Fruit fly (Drosophila melanogaster) whole organism, embryonic: ENCODE measurements around the gene Use1.
A peak's percentile ranks its signal among the peaks of the same experiment; 100 is the strongest.

ENCODE experiments used
- CG11696 ChIP-seq: fragments of 200-800 bp; sonication (Bioruptor generic); IDR thresholded peaks from 2 replicates; pipeline ENCODE4 v1.3.6; 2022; ENCODE audit warnings: missing biosample characterization, missing genetic modification characterization
- CG12769 ChIP-seq: fragments of 200-800 bp; sonication (Bioruptor generic); optimal IDR thresholded peaks from 2 replicates; lab custom pipeline; 2019; ENCODE audit warnings: missing biosample characterization, mild to moderate bottlenecking, missing genetic modification characterization, moderate library complexity
- CG12942 ChIP-seq: fragments of 200-800 bp; sonication (Bioruptor generic); optimal IDR thresholded peaks from 3 replicates; lab custom pipeline; 2016; ENCODE audit warnings: missing biosample characterization, missing genetic modification characterization
- CG13123 ChIP-seq: fragments of 200-800 bp; sonication (Bioruptor generic); optimal IDR thresholded peaks from 2 replicates; lab custom pipeline; 2016; ENCODE audit warnings: missing biosample characterization, missing genetic modification characterization
- CG16815 ChIP-seq: fragments of 200-800 bp; sonication (Bioruptor generic); optimal IDR thresholded peaks from 3 replicates; lab custom pipeline; 2017; ENCODE audit warnings: missing biosample characterization, mild to moderate bottlenecking, missing genetic modification characterization
- CG18764 ChIP-seq: fragments of 200-800 bp; sonication (Bioruptor generic); optimal IDR thresholded peaks from 3 replicates; lab custom pipeline; 2016; ENCODE audit warnings: missing biosample characterization, missing genetic modification characterization
- CG2202 ChIP-seq: fragments of 200-800 bp; sonication (Bioruptor generic); optimal IDR thresholded peaks from 2 replicates; lab custom pipeline; 2018; ENCODE audit warnings: missing biosample characterization, mild to moderate bottlenecking, missing genetic modification characterization
- CG34376 ChIP-seq: fragments of 200-800 bp; sonication (Bioruptor generic); optimal IDR thresholded peaks from 2 replicates; lab custom pipeline; 2018; ENCODE audit warnings: missing biosample characterization, mild to moderate bottlenecking, missing genetic modification characterization
- CG4404 ChIP-seq: fragments of 200-800 bp; sonication (Bioruptor generic); IDR thresholded peaks from 2 replicates; pipeline ENCODE4 v1.3.6; 2022; ENCODE audit warnings: missing biosample characterization, missing genetic modification characterization
- CG4854 ChIP-seq: fragments of 200-800 bp; sonication (Bioruptor generic); optimal IDR thresholded peaks from 2 replicates; lab custom pipeline; 2016; ENCODE audit warnings: missing biosample characterization, missing genetic modification characterization, inconsistent platforms
- CG5180 ChIP-seq: fragments of 200-800 bp; sonication (Bioruptor generic); optimal IDR thresholded peaks from 3 replicates; lab custom pipeline; 2017; ENCODE audit warnings: missing biosample characterization, missing genetic modification characterization, mild to moderate bottlenecking, moderate library complexity, missing genetic modification reagents
- CG6254 ChIP-seq: fragments of 200-800 bp; sonication (Bioruptor generic); optimal IDR thresholded peaks from 3 replicates; lab custom pipeline; 2017; ENCODE audit warnings: mild to moderate bottlenecking, missing biosample characterization, missing genetic modification reagents, missing genetic modification characterization
- CG6654 ChIP-seq: fragments of 200-800 bp; sonication (Bioruptor generic); optimal IDR thresholded peaks from 2 replicates; lab custom pipeline; 2017; ENCODE audit warnings: missing biosample characterization, mild to moderate bottlenecking, missing genetic modification characterization
- CG7372 ChIP-seq: fragments of 200-800 bp; sonication (Bioruptor generic); IDR thresholded peaks from 2 replicates; pipeline ENCODE4 v1.3.6; 2022; ENCODE audit warnings: missing biosample characterization, missing genetic modification characterization
- CG8290 ChIP-seq, 3 experiments: fragments of 200-800 bp; sonication (Bioruptor generic); optimal IDR thresholded peaks; 2 replicates each; lab custom pipeline; 2016 to 2019; ENCODE audit warnings: missing biosample characterization in 3 of 3, missing genetic modification characterization in 3 of 3, mild to moderate bottlenecking in 2 of 3, moderate library complexity in 1 of 3
- CG8359 ChIP-seq: fragments of 200-800 bp; sonication (Bioruptor generic); optimal IDR thresholded peaks from 2 replicates; lab custom pipeline; 2017; ENCODE audit warnings: missing biosample characterization, mild to moderate bottlenecking, missing genetic modification characterization, borderline replicate concordance
- CG8944 ChIP-seq: fragments of 200-800 bp; sonication (Bioruptor generic); optimal IDR thresholded peaks from 3 replicates; lab custom pipeline; 2016; ENCODE audit warnings: missing biosample characterization, missing genetic modification characterization
- CG9437 ChIP-seq: fragments of 200-800 bp; sonication (Bioruptor generic); optimal IDR thresholded peaks from 2 replicates; lab custom pipeline; 2018; ENCODE audit warnings: missing biosample characterization, mild to moderate bottlenecking, missing genetic modification characterization
- CG9609 ChIP-seq: fragments of 200-800 bp; sonication (Bioruptor generic); optimal IDR thresholded peaks from 3 replicates; lab custom pipeline; 2016; ENCODE audit warnings: missing biosample characterization, missing genetic modification characterization
- E2f2 ChIP-seq: fragments of 200-800 bp; sonication (Bioruptor generic); IDR thresholded peaks from 2 replicates; pipeline ENCODE4 v1.3.6; 2022; ENCODE audit warnings: missing biosample characterization, missing genetic modification characterization
- Fer1 ChIP-seq: fragments of 200-800 bp; sonication (Bioruptor generic); optimal IDR thresholded peaks from 2 replicates; lab custom pipeline; 2017; ENCODE audit warnings: missing biosample characterization, mild to moderate bottlenecking, missing genetic modification characterization
- Fer2 ChIP-seq: fragments of 200-800 bp; sonication (Bioruptor generic); optimal IDR thresholded peaks from 2 replicates; lab custom pipeline; 2018; ENCODE audit warnings: missing biosample characterization, mild to moderate bottlenecking, missing genetic modification characterization, moderate library complexity
- HLH3B ChIP-seq: fragments of 200-800 bp; sonication (Bioruptor generic); IDR thresholded peaks from 2 replicates; pipeline ENCODE4 v1.3.6; 2022; ENCODE audit warnings: missing biosample characterization, missing genetic modification characterization
- HmgD ChIP-seq: fragments of 200-800 bp; sonication (Bioruptor generic); optimal IDR thresholded peaks from 3 replicates; lab custom pipeline; 2016; ENCODE audit warnings: missing biosample characterization, missing genetic modification characterization
- Max ChIP-seq: fragments of 200-800 bp; sonication (Bioruptor generic); optimal IDR thresholded peaks from 2 replicates; lab custom pipeline; 2016; ENCODE audit warnings: missing biosample characterization, mild to moderate bottlenecking, missing genetic modification characterization
- NfI ChIP-seq: fragments of 200-800 bp; sonication (Bioruptor generic); optimal IDR thresholded peaks from 3 replicates; lab custom pipeline; 2018; ENCODE audit warnings: missing biosample characterization, mild to moderate bottlenecking, missing genetic modification characterization, moderate library complexity
- Ptx1 ChIP-seq: fragments of 200-800 bp; sonication (Bioruptor generic); IDR thresholded peaks from 2 replicates; pipeline ENCODE4 v1.3.6; 2022; ENCODE audit warnings: missing biosample characterization, missing genetic modification characterization
- Sox102F ChIP-seq: fragments of 200-800 bp; sonication (Bioruptor generic); optimal IDR thresholded peaks from 2 replicates; lab custom pipeline; 2018; ENCODE audit warnings: missing biosample characterization, mild to moderate bottlenecking, missing genetic modification characterization, moderate library complexity
- amos ChIP-seq: fragments of 200-800 bp; sonication (Bioruptor generic); IDR thresholded peaks from 2 replicates; pipeline ENCODE4 v1.3.6; 2022; ENCODE audit warnings: missing biosample characterization, missing genetic modification characterization; ENCODE audit not compliant: partially characterized antibody
- ara ChIP-seq: fragments of 200-800 bp; sonication (Bioruptor generic); IDR thresholded peaks from 2 replicates; pipeline ENCODE4 v1.3.6; 2022; ENCODE audit warnings: missing biosample characterization, missing genetic modification characterization
- ato ChIP-seq: fragments of 200-800 bp; sonication (Bioruptor generic); IDR thresholded peaks from 2 replicates; pipeline ENCODE4 v1.3.6; 2022; ENCODE audit warnings: missing biosample characterization, missing genetic modification characterization; ENCODE audit not compliant: partially characterized antibody
- bigmax ChIP-seq: fragments of 200-800 bp; sonication (Bioruptor generic); optimal IDR thresholded peaks from 2 replicates; lab custom pipeline; 2018; ENCODE audit warnings: missing biosample characterization, mild to moderate bottlenecking, missing genetic modification characterization
- bsh ChIP-seq, 2 experiments: fragments of 200-800 bp; sonication (Bioruptor generic); optimal IDR thresholded peaks; 2 replicates each; lab custom pipeline; 2017 to 2018; ENCODE audit warnings: mild to moderate bottlenecking in 2 of 2, missing biosample characterization in 2 of 2, missing genetic modification characterization in 2 of 2, moderate library complexity in 1 of 2
- chinmo ChIP-seq: fragments of 200-800 bp; sonication (Bioruptor generic); IDR thresholded peaks from 4 replicates; pipeline ENCODE4 v1.3.6; 2022; ENCODE audit warnings: missing biosample characterization, missing genetic modification characterization; ENCODE audit not compliant: partially characterized antibody
- corto ChIP-seq: fragments of 200-800 bp; sonication (Bioruptor generic); optimal IDR thresholded peaks from 2 replicates; lab custom pipeline; 2016; ENCODE audit warnings: missing biosample characterization, mild to moderate bottlenecking, missing genetic modification characterization, moderate library complexity
- fd96Cb ChIP-seq: fragments of 200-800 bp; sonication (Bioruptor generic); optimal IDR thresholded peaks from 2 replicates; lab custom pipeline; 2018; ENCODE audit warnings: missing biosample characterization, mild to moderate bottlenecking, missing genetic modification characterization, moderate library complexity
- gcm ChIP-seq: fragments of 200-800 bp; sonication (Bioruptor generic); optimal IDR thresholded peaks from 2 replicates; lab custom pipeline; 2019; ENCODE audit warnings: missing biosample characterization, mild to moderate bottlenecking, missing genetic modification characterization, moderate library complexity
- gro ChIP-seq: fragments of 200-800 bp; sonication (Bioruptor generic); optimal IDR thresholded peaks from 2 replicates; lab custom pipeline; 2016; ENCODE audit warnings: missing biosample characterization, missing genetic modification characterization
- lov ChIP-seq, 2 experiments: fragments of 200-800 bp in 1 of 2; fragments of >200 bp in 1 of 2; sonication (Bioruptor generic) in 1 of 2; IDR thresholded peaks in 1 of 2; optimal IDR thresholded peaks in 1 of 2; 2 replicates in 1 of 2; 3 replicates in 1 of 2; pipeline versions ENCODE4 v1.3.6 to Lab custom; 2017 to 2022; ENCODE audit warnings: missing biosample characterization in 1 of 2, missing genetic modification characterization in 1 of 2
- nau ChIP-seq: fragments of 200-800 bp; sonication (Bioruptor generic); optimal IDR thresholded peaks from 3 replicates; lab custom pipeline; 2017; ENCODE audit warnings: missing biosample characterization, mild to moderate bottlenecking, missing genetic modification characterization, missing genetic modification reagents
- p53 ChIP-seq: fragments of 200-800 bp; sonication (Bioruptor generic); optimal IDR thresholded peaks from 2 replicates; lab custom pipeline; 2016; ENCODE audit warnings: missing biosample characterization, missing genetic modification characterization
- rib ChIP-seq: fragments of 200-800 bp; sonication (Bioruptor generic); IDR thresholded peaks from 2 replicates; pipeline ENCODE4 v1.3.6; 2022; ENCODE audit warnings: missing biosample characterization, missing genetic modification characterization
- row ChIP-seq: fragments of 200-800 bp; sonication (Bioruptor generic); IDR thresholded peaks from 3 replicates; pipeline ENCODE4 v1.3.6; 2022; ENCODE audit warnings: missing biosample characterization, missing genetic modification characterization
- slbo ChIP-seq: fragments of 200-800 bp; sonication (Bioruptor generic); IDR thresholded peaks from 2 replicates; pipeline ENCODE4 v1.3.6; 2022; ENCODE audit warnings: missing biosample characterization, missing genetic modification characterization
- tll ChIP-seq, 2 experiments: fragments of 200-800 bp in 1 of 2; fragments of >200 bp in 1 of 2; sonication (Bioruptor generic) in 1 of 2; optimal IDR thresholded peaks; 2 replicates each; lab custom pipeline; 2017 to 2019; ENCODE audit warnings: missing biosample characterization in 2 of 2, missing genetic modification characterization in 2 of 2, mild to moderate bottlenecking in 1 of 2, moderate library complexity in 1 of 2
- tna ChIP-seq: fragments of 200-800 bp; sonication (Bioruptor generic); IDR thresholded peaks from 2 replicates; pipeline ENCODE4 v1.3.6; 2022; ENCODE audit warnings: missing biosample characterization, missing genetic modification characterization; ENCODE audit not compliant: partially characterized antibody
- usp ChIP-seq: fragments of >200 bp; optimal IDR thresholded peaks from 2 replicates; lab custom pipeline; 2017; ENCODE audit warnings: missing biosample characterization, missing genetic modification characterization
- zfh1 ChIP-seq: fragments of 200-800 bp; sonication (Bioruptor generic); IDR thresholded peaks from 3 replicates; pipeline ENCODE4 v1.3.6; 2022; ENCODE audit warnings: missing biosample characterization, missing genetic modification characterization

Use1 gene

DNA sequence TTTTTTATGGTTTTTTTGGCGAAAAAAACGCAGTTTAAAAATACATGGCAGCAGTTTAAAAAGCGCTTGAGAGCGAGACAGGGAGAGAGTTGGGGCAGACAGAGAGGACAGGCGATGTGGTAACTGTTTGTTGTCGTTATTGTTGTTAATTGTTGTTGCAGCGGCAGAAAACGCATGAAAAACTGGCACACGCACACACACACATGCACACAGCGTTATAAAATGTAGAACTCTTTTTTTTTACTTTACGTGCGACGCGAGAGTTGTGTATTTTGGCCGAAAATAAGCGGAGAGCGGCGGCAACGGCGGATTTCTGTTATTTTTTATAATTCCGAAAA lies 12.1 kb downstream of the Use1 start (continued):
- 0 out of 2 replicates have a peak, but pooled peaks have one; percentile 3 for TF ChIP-seq E2f2

dm6 chr3L:9121289-9121688 lies 15.7 kb downstream of the Use1 start:
- TF ChIP-seq usp (GFP tag; lab: Kevin White, UChicago), result no peak
- no peak for TF ChIP-seq bsh (GFP tag; optimal IDR thresholded peaks at IDR 0.05; lab: Kevin White, UChicago)
- TF ChIP-seq CG12942, result no peak
- no peak for TF ChIP-seq NfI
- TF ChIP-seq CG8359 (GFP tag; lab: Kevin White, UChicago), result no peak
- TF ChIP-seq Fer2 (tag; lab: Kevin White, UChicago), result no peak
- no peak for TF ChIP-seq CG11696 (GFP tag; lab: Robert Waterston, UW)
- no peak for TF ChIP-seq CG4854 (GFP tag; lab: Kevin White, UChicago)
- TF ChIP-seq Max, result no peak
- peak; percentile 8 for TF ChIP-seq nau (GFP tag; lab: Kevin White, UChicago)
- TF ChIP-seq lov (optimal IDR thresholded peaks at IDR 0.05; lab: Kevin White, UChicago), result no peak
- no peak for TF ChIP-seq lov (GFP tag; IDR thresholded peaks at IDR 0.05; lab: Robert Waterston, UW)
- peak; percentile 73; the same call in 1 of the 4 replicates for TF ChIP-seq chinmo (GFP tag; lab: Robert Waterston, UW)
- TF ChIP-seq gcm, result no peak
- no peak for TF ChIP-seq CG13123 (GFP tag; lab: Kevin White, UChicago)
- no peak for TF ChIP-seq Sox102F (GFP tag; lab: Kevin White, UChicago)
- TF ChIP-seq CG16815 (GFP tag; lab: Kevin White, UChicago), result no peak
- no peak for TF ChIP-seq slbo
- no peak for TF ChIP-seq HLH3B (GFP tag; lab: Robert Waterston, UW)
- TF ChIP-seq CG7372 (GFP tag; lab: Robert Waterston, UW), result no peak
- TF ChIP-seq Fer1, result no peak
- no peak for TF ChIP-seq corto (GFP tag; lab: Kevin White, UChicago)
- no peak for TF ChIP-seq bigmax (GFP tag; lab: Kevin White, UChicago)
- 0 out of 2 replicates have a peak, but pooled peaks have one; percentile 16 for TF ChIP-seq rib (GFP tag; lab: Robert Waterston, UW)
- TF ChIP-seq zfh1 (GFP tag; lab: Robert Waterston, UW), result no peak
- no peak for TF ChIP-seq HmgD (GFP tag; lab: Kevin White, UChicago)
- TF ChIP-seq CG5180, result no peak
- TF ChIP-seq ara (GFP tag; lab: Robert Waterston, UW), result no peak
- TF ChIP-seq fd96Cb (tag; lab: Kevin White, UChicago), result no peak
- no peak for TF ChIP-seq ato (GFP tag; lab: Robert Waterston, UW)
- TF ChIP-seq CG8290 (GFP tag; optimal IDR thresholded peaks at IDR 0.05; lab: Kevin White, UChicago), result peak; percentile 40
- TF ChIP-seq CG8290 (tag; optimal IDR thresholded peaks at IDR 0.05; lab: Kevin White, UChicago), result peak in 1 of 2 experiments; percentile 13
- no peak for TF ChIP-seq tna (GFP tag; lab: Robert Waterston, UW)
- no peak for TF ChIP-seq tll (GFP tag; optimal IDR thresholded peaks at IDR 0.05; lab: Kevin White, UChicago)
- no peak for TF ChIP-seq CG8944 (GFP tag; lab: Kevin White, UChicago)
- TF ChIP-seq CG9609 (GFP tag; lab: Kevin White, UChicago), result no peak
- peak; percentile 78 for TF ChIP-seq CG12769 (tag; lab: Kevin White, UChicago)
- TF ChIP-seq CG34376 (GFP tag; lab: Kevin White, UChicago), result no peak
- no peak for TF ChIP-seq CG6654 (GFP tag; lab: Kevin White, UChicago)
- no peak for TF ChIP-seq p53 (GFP tag; lab: Kevin White, UChicago)
- TF ChIP-seq CG18764, result no peak
- no peak for TF ChIP-seq CG2202 (tag; lab: Kevin White, UChicago)
- TF ChIP-seq CG4404 (GFP tag; lab: Robert Waterston, UW), result no peak
- no peak for TF ChIP-seq CG9437 (GFP tag; lab: Kevin White, UChicago)
- TF ChIP-seq CG6254 (GFP tag; lab: Kevin White, UChicago), result no peak
- no peak for TF ChIP-seq Ptx1 (GFP tag; lab: Robert Waterston, UW)
- no peak for TF ChIP-seq gro (GFP tag; lab: Kevin White, UChicago)
- TF ChIP-seq amos (GFP tag; lab: Robert Waterston, UW), result no peak
- TF ChIP-seq row, result no peak
